Fruit fly (Drosophila melanogaster): ENCODE measurements around the gene tay.

Gene tay

dm6 chrX:15852815-15853542 lies 34.1 kb downstream of the tay start, which contains the start of the genes UBL3 and CG15914 (continued):
- TF ChIP-seq CG8632 (GFP tag; optimal IDR thresholded peaks at IDR 0.05) (no peak), Ets21C (GFP tag; optimal IDR thresholded peaks at IDR 0.05) (no peak), ss (GFP tag; optimal IDR thresholded peaks at IDR 0.05) (peak in 1 of 2 experiments; percentile 48), achi (GFP tag; optimal IDR thresholded peaks at IDR 0.05) (no peak), dsx (GFP tag; optimal IDR thresholded peaks at IDR 0.05; ENCODE audit: poor library complexity, severe bottlenecking) (no peak), CG34406 (GFP tag; optimal IDR thresholded peaks at IDR 0.05) (no peak), Hr39 (GFP tag; optimal IDR thresholded peaks at IDR 0.05) (no peak), CG31627 (GFP tag; optimal IDR thresholded peaks at IDR 0.05) (no peak), CG10669 (GFP tag; optimal IDR thresholded peaks at IDR 0.05) (no peak), CG11294 (GFP tag; IDR thresholded peaks at IDR 0.05) (no peak), CG15336 (GFP tag; IDR thresholded peaks at IDR 0.05) (peak; percentile 11; the same call in 1 of the 2 replicates), Hr38 (GFP tag; optimal IDR thresholded peaks at IDR 0.05) (no peak), CG3032 (tag; optimal IDR thresholded peaks at IDR 0.05) (no peak), Sox15 (GFP tag; optimal IDR thresholded peaks at IDR 0.05) (no peak), Smox (GFP tag; optimal IDR thresholded peaks at IDR 0.05) (no peak), cyc (GFP tag; optimal IDR thresholded peaks at IDR 0.05) (no peak), Hr4 (GFP tag; optimal IDR thresholded peaks at IDR 0.05) (no peak), Eip75B (GFP tag; optimal IDR thresholded peaks at IDR 0.05) (peak; percentile 16), CG6854 (GFP tag; optimal IDR thresholded peaks at IDR 0.05) (no peak)

- TF ChIP-seq vri (GFP tag; optimal IDR thresholded peaks at IDR 0.05) (peak; percentile 77), salr (GFP tag; optimal IDR thresholded peaks at IDR 0.05) (no peak), fd85E (GFP tag; optimal IDR thresholded peaks at IDR 0.05) (no peak), Hr4 (GFP tag; optimal IDR thresholded peaks at IDR 0.05) (no peak), Eip78C (GFP tag) (peak; percentile 31), svp (GFP tag) (peak; percentile 6), Hr39 (GFP tag; optimal IDR thresholded peaks at IDR 0.05) (no peak)
These were observed 38.1 kb downstream of the tay start, which contains the start of gene sun for dm6 chrX:15849021-15849420. Gene sun (minus strand): TSS chrX:15849258.

- peak; percentile 49 for TF ChIP-seq CG31627 (GFP tag; optimal IDR thresholded peaks at IDR 0.05)
- peak; percentile 78 for TF ChIP-seq Gug (GFP tag; IDR thresholded peaks at IDR 0.05)
- no peak for TF ChIP-seq pdm3 (GFP tag; optimal IDR thresholded peaks at IDR 0.05)
- TF ChIP-seq CG15336 (GFP tag; IDR thresholded peaks at IDR 0.05) = peak; percentile 29; the same call in 1 of the 2 replicates
- no peak for TF ChIP-seq Blimp-1 (GFP tag; optimal IDR thresholded peaks at IDR 0.05)
- TF ChIP-seq ss (GFP tag; optimal IDR thresholded peaks at IDR 0.05) = peak in 1 of 2 experiments; percentile 67
- peak; percentile 69 for TF ChIP-seq CG3032 (tag; optimal IDR thresholded peaks at IDR 0.05)
- TF ChIP-seq CG11294 (GFP tag; IDR thresholded peaks at IDR 0.05) = 0 out of 2 replicates have a peak, but pooled peaks have one; percentile 33
- no peak for TF ChIP-seq Sox102F (GFP tag; optimal IDR thresholded peaks at IDR 0.05)
- no peak for TF ChIP-seq CG32006 (GFP tag; optimal IDR thresholded peaks at IDR 0.05)
- TF ChIP-seq CG3919 (GFP tag; optimal IDR thresholded peaks at IDR 0.05) = no peak
- TF ChIP-seq achi (GFP tag; optimal IDR thresholded peaks at IDR 0.05) = no peak
- no peak for TF ChIP-seq Eip93F (GFP tag; optimal IDR thresholded peaks at IDR 0.05)
- TF ChIP-seq CG9139 (GFP tag; optimal IDR thresholded peaks at IDR 0.05) = no peak
- peak; percentile 36 for TF ChIP-seq cyc (GFP tag; optimal IDR thresholded peaks at IDR 0.05)
- no peak for TF ChIP-seq vri (GFP tag; optimal IDR thresholded peaks at IDR 0.05)
- no peak for TF ChIP-seq fd59A (GFP tag; optimal IDR thresholded peaks at IDR 0.05)
- peak; percentile 62 for TF ChIP-seq Sox14 (GFP tag; optimal IDR thresholded peaks at IDR 0.05)
- TF ChIP-seq CG10669 (GFP tag; optimal IDR thresholded peaks at IDR 0.05) = no peak
- TF ChIP-seq CG6792 (GFP tag; optimal IDR thresholded peaks at IDR 0.05) = peak; percentile 20
- peak; percentile 74 for TF ChIP-seq lz (GFP tag; optimal IDR thresholded peaks at IDR 0.05)
- TF ChIP-seq CG6808 (GFP tag; optimal IDR thresholded peaks at IDR 0.05) = no peak
- TF ChIP-seq Lpt (GFP tag; optimal IDR thresholded peaks at IDR 0.05) = no peak
- TF ChIP-seq topi (GFP tag; optimal IDR thresholded peaks at IDR 0.05) = peak; percentile 62
- TF ChIP-seq OdsH (GFP tag; optimal IDR thresholded peaks at IDR 0.05) = peak; percentile 17
- no peak for TF ChIP-seq CG8119 (GFP tag; IDR thresholded peaks at IDR 0.05)
- TF ChIP-seq CG10631 (GFP tag; optimal IDR thresholded peaks at IDR 0.05) = peak; percentile 58
- no peak for TF ChIP-seq CG34406 (GFP tag; optimal IDR thresholded peaks at IDR 0.05)
- TF ChIP-seq CG1621 (tag; optimal IDR thresholded peaks at IDR 0.05) = no peak
- no peak for TF ChIP-seq net (GFP tag; optimal IDR thresholded peaks at IDR 0.05)
- peak; percentile 39 for TF ChIP-seq Met (GFP tag; optimal IDR thresholded peaks at IDR 0.05)
- no peak for TF ChIP-seq CG16779 (tag; optimal IDR thresholded peaks at IDR 0.05)
- peak; percentile 91 for TF ChIP-seq Eip78C (GFP tag)
- TF ChIP-seq Smox (GFP tag; optimal IDR thresholded peaks at IDR 0.05) = no peak
These were observed 43.0 kb downstream of the tay start, which contains the start of the genes ArgRS and CG8578 for dm6 chrX:15844139-15844538. Gene ArgRS (minus strand): TSS chrX:15844145. Gene CG8578 (plus strand): TSS chrX:15844476.

All from whole organism, prepupa.